Worm (Caenorhabditis elegans) whole organism, young adult: ENCODE measurements around the gene K03A11.6.
A peak's percentile ranks its signal among the peaks of the same experiment; 100 is the strongest.
"Not testable (repeated sequence)": the region's sequence is repeated elsewhere in the genome, so short reads cannot be mapped to it uniquely, and the experiment has no call there.

Source experiments
- B0035.1 ChIP-seq: sonication (generic microtip); optimal IDR thresholded peaks from 2 replicates; lab custom pipeline; 2016; ENCODE audit warnings: missing genetic modification characterization, mild to moderate bottlenecking, missing compliant biosample characterization, missing genotype, missing genetic modification reagents
- C06A6.2 ChIP-seq: fragments of 200-800 bp; sonication (Bioruptor generic); conservative IDR thresholded peaks from 2 replicates; pipeline ENCODE4 v1.3.6; 2022; ENCODE audit warnings: missing genetic modification characterization, missing compliant biosample characterization
- C17E4.6 ChIP-seq: fragments of 200-800 bp; sonication (Bioruptor generic); IDR thresholded peaks from 2 replicates; pipeline ENCODE4 v1.3.6; 2022; ENCODE audit warnings: missing genetic modification reagents, missing genetic modification characterization, missing compliant biosample characterization
- F22D6.2 ChIP-seq: sonication (generic microtip); optimal IDR thresholded peaks from 2 replicates; lab custom pipeline; 2016; ENCODE audit warnings: mild to moderate bottlenecking, missing genetic modification characterization, missing compliant biosample characterization
- F23B12.7 ChIP-seq: sonication (generic microtip); optimal IDR thresholded peaks from 2 replicates; lab custom pipeline; 2017; ENCODE audit warnings: missing genetic modification characterization, mild to moderate bottlenecking, missing compliant biosample characterization, antibody characterized with exemption, moderate library complexity; ENCODE audit not compliant: insufficient read depth
- F37B4.10 ChIP-seq: fragments of 200-800 bp; sonication (Bioruptor generic); IDR thresholded peaks from 2 replicates; pipeline ENCODE4 v1.3.6; 2022; ENCODE audit warnings: missing genetic modification characterization, missing compliant biosample characterization
- F49E8.2 ChIP-seq: sonication (generic microtip); optimal IDR thresholded peaks from 3 replicates; lab custom pipeline; 2017; ENCODE audit warnings: missing genetic modification characterization, mild to moderate bottlenecking, missing compliant biosample characterization, antibody characterized with exemption, moderate library complexity; ENCODE audit not compliant: insufficient read depth
- F52B5.7 ChIP-seq: sonication (generic microtip); optimal IDR thresholded peaks from 2 replicates; lab custom pipeline; 2016; ENCODE audit warnings: mild to moderate bottlenecking, missing genetic modification characterization, missing compliant biosample characterization
- F57A8.1 ChIP-seq: fragments of 200-800 bp; sonication (Bioruptor generic); optimal IDR thresholded peaks from 2 replicates; lab custom pipeline; 2018; ENCODE audit warnings: mild to moderate bottlenecking, missing genetic modification characterization, moderate library complexity, missing compliant biosample characterization
- K12H6.12 ChIP-seq: fragments of 200-800 bp; sonication (Bioruptor generic); optimal IDR thresholded peaks from 2 replicates; lab custom pipeline; 2018; ENCODE audit warnings: mild to moderate bottlenecking, missing genetic modification characterization, missing compliant biosample characterization
- Y53F4B.3 ChIP-seq: fragments of 200-800 bp; sonication (Bioruptor generic); IDR thresholded peaks from 2 replicates; pipeline ENCODE4 v1.3.6; 2022; ENCODE audit warnings: missing genetic modification reagents, missing genetic modification characterization, missing compliant biosample characterization
- Y53G8AR.9 ChIP-seq: fragments of 200-800 bp; sonication (Bioruptor generic); conservative IDR thresholded peaks from 2 replicates; pipeline ENCODE4 v1.3.6; 2022; ENCODE audit warnings: missing genetic modification reagents, missing genetic modification characterization, missing compliant biosample characterization
- ZK185.1 ChIP-seq: sonication (generic microtip); optimal IDR thresholded peaks from 2 replicates; lab custom pipeline; 2016; ENCODE audit warnings: mild to moderate bottlenecking, missing genetic modification characterization, missing compliant biosample characterization; ENCODE audit not compliant: poor library complexity, severe bottlenecking
- ama-1 ChIP-seq, 3 experiments: fragments of 150-350 bp in 1 of 3; sonication (generic microtip) in 2 of 3; optimal IDR thresholded peaks; 2 replicates each; lab custom pipeline; 2014 to 2018; ENCODE audit warnings: missing biosample characterization in 2 of 3, missing genetic modification characterization in 2 of 3, missing genetic modification reagents in 2 of 3
- aptf-3 ChIP-seq: fragments of 200-800 bp; sonication (Bioruptor generic); IDR thresholded peaks from 2 replicates; pipeline ENCODE4 v1.3.6; 2022; ENCODE audit warnings: missing genetic modification characterization, missing compliant biosample characterization
- atf-7 ChIP-seq: sonication (generic microtip); optimal IDR thresholded peaks from 2 replicates; lab custom pipeline; 2017; ENCODE audit warnings: mild to moderate bottlenecking, missing genetic modification characterization, missing compliant biosample characterization
- attf-3 ChIP-seq: fragments of 200-800 bp; sonication (Bioruptor generic); conservative IDR thresholded peaks from 2 replicates; pipeline ENCODE4 v1.3.6; 2022; ENCODE audit warnings: missing genetic modification reagents, missing genetic modification characterization, missing compliant biosample characterization
- bed-1 ChIP-seq: fragments of 200-800 bp; sonication (Bioruptor generic); IDR thresholded peaks from 2 replicates; pipeline ENCODE4 v1.3.6; 2022; ENCODE audit warnings: missing genetic modification reagents, missing genetic modification characterization, missing compliant biosample characterization
- cebp-1 ChIP-seq, 2 experiments: fragments of 200-800 bp in 1 of 2; sonication (Bioruptor generic) in 1 of 2; sonication (generic microtip) in 1 of 2; IDR thresholded peaks in 1 of 2; optimal IDR thresholded peaks in 1 of 2; 2 replicates each; pipeline versions ENCODE4 v1.3.6 to Lab custom; 2017 to 2022; ENCODE audit warnings: missing compliant biosample characterization in 2 of 2, missing genetic modification characterization in 2 of 2, mild to moderate bottlenecking in 1 of 2, missing genetic modification reagents in 1 of 2, moderate library complexity in 1 of 2
- ceh-100 ChIP-seq: fragments of 200-800 bp; sonication (Bioruptor generic); IDR thresholded peaks from 2 replicates; pipeline ENCODE4 v1.3.6; 2022; ENCODE audit warnings: missing genetic modification reagents, missing genetic modification characterization, missing compliant biosample characterization
- ceh-27 ChIP-seq: fragments of 200-800 bp; sonication (Bioruptor generic); optimal IDR thresholded peaks from 2 replicates; lab custom pipeline; 2018; ENCODE audit warnings: mild to moderate bottlenecking, missing genetic modification characterization, moderate library complexity, missing compliant biosample characterization
- ceh-40 ChIP-seq: fragments of 200-800 bp; sonication (Bioruptor generic); IDR thresholded peaks from 2 replicates; pipeline ENCODE4 v1.3.6; 2022; ENCODE audit warnings: missing genetic modification characterization, missing compliant biosample characterization
- dox-1 ChIP-seq: fragments of 200-800 bp; sonication (Bioruptor generic); IDR thresholded peaks from 2 replicates; pipeline ENCODE4 v1.3.6; 2022; ENCODE audit warnings: missing genetic modification reagents, missing genetic modification characterization, missing compliant biosample characterization
- egl-18 ChIP-seq: fragments of 200-800 bp; sonication (Bioruptor generic); IDR thresholded peaks from 2 replicates; pipeline ENCODE4 v1.3.6; 2022; ENCODE audit warnings: missing genetic modification reagents, missing genetic modification characterization, missing compliant biosample characterization
- egrh-3 ChIP-seq: fragments of 200-800 bp; sonication (Bioruptor generic); IDR thresholded peaks from 2 replicates; pipeline ENCODE4 v1.3.6; 2022; ENCODE audit warnings: missing genetic modification reagents, missing genetic modification characterization, missing compliant biosample characterization
- ekl-4 ChIP-seq: fragments of 200-800 bp; sonication (Bioruptor generic); IDR thresholded peaks from 2 replicates; pipeline ENCODE4 v1.3.6; 2022; ENCODE audit warnings: missing genetic modification reagents, missing genetic modification characterization, missing compliant biosample characterization
- fkh-3 ChIP-seq: sonication (generic microtip); optimal IDR thresholded peaks from 2 replicates; lab custom pipeline; 2016; ENCODE audit warnings: mild to moderate bottlenecking, missing genetic modification characterization, missing compliant biosample characterization
- hlh-26 ChIP-seq: fragments of 200-800 bp; sonication (Bioruptor generic); conservative IDR thresholded peaks from 2 replicates; pipeline ENCODE4 v1.3.6; 2022; ENCODE audit warnings: missing genetic modification reagents, missing genetic modification characterization, missing compliant biosample characterization
- hmg-1.2 ChIP-seq: fragments of 200-800 bp; sonication (Bioruptor generic); IDR thresholded peaks from 2 replicates; pipeline ENCODE4 v1.3.6; 2022; ENCODE audit warnings: missing genetic modification reagents, missing genetic modification characterization, missing compliant biosample characterization
- hrde-1 ChIP-seq: sonication (generic microtip); optimal IDR thresholded peaks from 2 replicates; lab custom pipeline; 2016; ENCODE audit warnings: missing genetic modification characterization, mild to moderate bottlenecking, missing compliant biosample characterization, moderate library complexity, missing genotype, missing genetic modification reagents, borderline replicate concordance
- let-607 ChIP-seq, 2 experiments: fragments of 200-800 bp in 1 of 2; sonication (Bioruptor generic) in 1 of 2; sonication (generic microtip) in 1 of 2; optimal IDR thresholded peaks; 2 replicates each; lab custom pipeline; 2016 to 2018; ENCODE audit warnings: mild to moderate bottlenecking in 2 of 2, missing compliant biosample characterization in 2 of 2, missing genetic modification characterization in 2 of 2, moderate library complexity in 2 of 2, missing genotype in 1 of 2
- lsy-27 ChIP-seq: sonication (generic microtip); optimal IDR thresholded peaks from 2 replicates; lab custom pipeline; 2017; ENCODE audit warnings: missing genetic modification characterization, mild to moderate bottlenecking, missing compliant biosample characterization, antibody characterized with exemption, missing genotype, borderline replicate concordance; ENCODE audit not compliant: insufficient read depth
- madf-10 ChIP-seq: sonication (generic microtip); optimal IDR thresholded peaks from 2 replicates; lab custom pipeline; 2016; ENCODE audit warnings: mild to moderate bottlenecking, missing genetic modification characterization, missing compliant biosample characterization
- madf-8 ChIP-seq: fragments of 200-800 bp; sonication (Bioruptor generic); conservative IDR thresholded peaks from 2 replicates; pipeline ENCODE4 v1.3.6; 2022; ENCODE audit warnings: missing genetic modification reagents, missing genetic modification characterization, missing compliant biosample characterization
- mes-4 ChIP-seq: sonication (generic microtip); optimal IDR thresholded peaks from 2 replicates; lab custom pipeline; 2016; ENCODE audit warnings: missing genotype, missing genetic modification characterization, missing compliant biosample characterization
- nfyb-1 ChIP-seq: fragments of 200-800 bp; sonication (Bioruptor generic); IDR thresholded peaks from 2 replicates; pipeline ENCODE4 v1.3.6; 2022; ENCODE audit warnings: missing genetic modification reagents, missing genetic modification characterization, missing compliant biosample characterization
- rec-8 ChIP-seq, 2 experiments: sonication (generic microtip); optimal IDR thresholded peaks; 2 replicates each; lab custom pipeline; 2016; ENCODE audit warnings: mild to moderate bottlenecking in 2 of 2, missing genetic modification characterization in 2 of 2, missing genetic modification reagents in 2 of 2, missing genotype in 2 of 2, missing biosample characterization in 1 of 2, missing compliant biosample characterization in 1 of 2, moderate library complexity in 1 of 2
- snpc-1.3 ChIP-seq: sonication (generic microtip); optimal IDR thresholded peaks from 2 replicates; lab custom pipeline; 2017; ENCODE audit warnings: missing genetic modification characterization, mild to moderate bottlenecking, missing compliant biosample characterization, antibody characterized with exemption, moderate library complexity, missing genotype, missing genetic modification reagents; ENCODE audit not compliant: insufficient read depth
- tlf-1 ChIP-seq: fragments of 200-800 bp; sonication (Bioruptor generic); optimal IDR thresholded peaks from 2 replicates; lab custom pipeline; 2018; ENCODE audit warnings: mild to moderate bottlenecking, missing genetic modification characterization, missing compliant biosample characterization
- unc-130 ChIP-seq: sonication (generic microtip); optimal IDR thresholded peaks from 2 replicates; lab custom pipeline; 2016; ENCODE audit warnings: missing genetic modification reagents, missing genetic modification characterization, missing compliant biosample characterization
- zim-3 ChIP-seq: sonication (generic microtip); optimal IDR thresholded peaks from 2 replicates; lab custom pipeline; 2017; ENCODE audit warnings: mild to moderate bottlenecking, missing genetic modification characterization, moderate library complexity, missing compliant biosample characterization
- ztf-22 ChIP-seq: fragments of 200-800 bp; sonication (Bioruptor generic); optimal IDR thresholded peaks from 2 replicates; lab custom pipeline; 2018; ENCODE audit warnings: mild to moderate bottlenecking, missing genetic modification characterization, moderate library complexity, missing compliant biosample characterization
- ztf-3 ChIP-seq: fragments of 200-800 bp; sonication (Bioruptor generic); optimal IDR thresholded peaks from 2 replicates; lab custom pipeline; 2018; ENCODE audit warnings: mild to moderate bottlenecking, missing genetic modification characterization, missing compliant biosample characterization
- ztf-6 ChIP-seq: fragments of 200-800 bp; sonication (Bioruptor generic); IDR thresholded peaks from 2 replicates; pipeline ENCODE4 v1.3.6; 2022; ENCODE audit warnings: missing genetic modification reagents, missing genetic modification characterization, missing compliant biosample characterization

Gene K03A11.6

ce11 chrX:13046324-13046723, 9.3 kb upstream of the K03A11.6 start:
- TF ChIP-seq ceh-40 (GFP tag; lab: Robert Waterston, UW) = peak; percentile 89
- TF ChIP-seq dox-1 (GFP tag; lab: Robert Waterston, UW) = peak; percentile 96
- TF ChIP-seq hrde-1 (tag; lab: Kevin White, UChicago) = peak; percentile 82
- peak; percentile 79; the same call in 1 of the 2 replicates for TF ChIP-seq egl-18 (GFP tag; lab: Robert Waterston, UW)
- TF ChIP-seq nfyb-1 (GFP tag; lab: Robert Waterston, UW) = peak; percentile 96
- TF ChIP-seq C17E4.6 = peak; percentile 55; the same call in 1 of the 2 replicates
- TF ChIP-seq egrh-3 = peak; percentile 72
- TF ChIP-seq zim-3 (tag; lab: Kevin White, UChicago) = peak; percentile 96
- TF ChIP-seq mes-4 (tag; lab: Kevin White, UChicago) = peak; percentile 48
- TF ChIP-seq Y53G8AR.9 = peak; percentile 90
- TF ChIP-seq tlf-1 (GFP tag; lab: Kevin White, UChicago) = peak; percentile 66
- peak; percentile 23; the same call in 1 of the 2 replicates for TF ChIP-seq madf-8 (GFP tag; lab: Robert Waterston, UW)
- peak; percentile 75 for TF ChIP-seq F23B12.7 (tag; lab: Kevin White, UChicago)
- peak; percentile 84 for TF ChIP-seq fkh-3 (tag; lab: Kevin White, UChicago)
- TF ChIP-seq B0035.1 (tag; lab: Kevin White, UChicago) = peak; percentile 88
- TF ChIP-seq F37B4.10 (GFP tag; lab: Robert Waterston, UW) = 0 out of 2 replicates have a peak, but pooled peaks have one; percentile 73
- TF ChIP-seq F49E8.2 (tag; lab: Kevin White, UChicago) = peak; percentile 66
- TF ChIP-seq ZK185.1 = peak; percentile 94
- TF ChIP-seq aptf-3 = 0 out of 2 replicates have a peak, but pooled peaks have one; percentile 86
- peak; percentile 66 to 70 for TF ChIP-seq let-607 (tag; optimal IDR thresholded peaks at IDR 0.05; lab: Kevin White, UChicago)
- TF ChIP-seq Y53F4B.3 (GFP tag; lab: Robert Waterston, UW) = peak; percentile 47; the same call in 1 of the 2 replicates
- TF ChIP-seq F52B5.7 (tag; lab: Kevin White, UChicago) = peak; percentile 95
- peak; percentile 87 for TF ChIP-seq madf-10 (tag; lab: Kevin White, UChicago)
- not testable (repeated sequence) for TF ChIP-seq ama-1 (optimal IDR thresholded peaks at IDR 0.05; lab: Kevin White, UChicago); cebp-1 (tag; optimal IDR thresholded peaks at IDR 0.05; lab: Kevin White, UChicago)
- TF ChIP-seq ama-1 (GFP tag; optimal IDR thresholded peaks at IDR 0.05; lab: Kevin White, UChicago) = peak; percentile 78 to 89
- peak; percentile 46 for TF ChIP-seq ztf-22 (GFP tag; lab: Kevin White, UChicago)
- peak; percentile 9 for TF ChIP-seq ztf-3 (GFP tag; lab: Kevin White, UChicago)
- TF ChIP-seq hmg-1.2 (GFP tag; lab: Robert Waterston, UW) = peak; percentile 96
- TF ChIP-seq C06A6.2 (GFP tag; lab: Robert Waterston, UW) = peak; percentile 74
- peak; percentile 53; the same call in 1 of the 2 replicates for TF ChIP-seq attf-3 (GFP tag; lab: Robert Waterston, UW)
- peak; percentile 91 for TF ChIP-seq ekl-4 (GFP tag; lab: Robert Waterston, UW)
- peak; percentile 68 for TF ChIP-seq F22D6.2 (tag; lab: Kevin White, UChicago)
- TF ChIP-seq ceh-27 (GFP tag; lab: Kevin White, UChicago) = peak; percentile 87
- TF ChIP-seq rec-8 (tag; optimal IDR thresholded peaks at IDR 0.05; lab: Kevin White, UChicago) = peak; percentile 80 to 81
- peak; percentile 82; the same call in 1 of the 2 replicates for TF ChIP-seq bed-1
- TF ChIP-seq hlh-26 (GFP tag; lab: Robert Waterston, UW) = 0 out of 2 replicates have a peak, but pooled peaks have one; percentile 51
- peak; percentile 58 for TF ChIP-seq F57A8.1
- TF ChIP-seq cebp-1 (GFP tag; IDR thresholded peaks at IDR 0.05; lab: Robert Waterston, UW) = peak; percentile 76
- peak; percentile 76 for TF ChIP-seq K12H6.12 (tag; lab: Kevin White, UChicago)
- TF ChIP-seq unc-130 = peak; percentile 55
- TF ChIP-seq ceh-100 (GFP tag; lab: Robert Waterston, UW) = peak; percentile 69
- TF ChIP-seq snpc-1.3 (tag; lab: Kevin White, UChicago) = peak; percentile 84
- peak; percentile 86 for TF ChIP-seq lsy-27
- TF ChIP-seq atf-7 (tag; lab: Kevin White, UChicago) = peak; percentile 74
- TF ChIP-seq ztf-6 (GFP tag; lab: Robert Waterston, UW) = peak; percentile 9; the same call in 1 of the 2 replicates
